Worm (Caenorhabditis elegans) whole organism, L1 larva: Measurements from ENCODE around the gene srbc-79.

ENCODE experiments used
- blmp-1 ChIP-seq: fragments of 150-350 bp; optimal IDR thresholded peaks from 2 replicates; lab custom pipeline; 2014; ENCODE audit warnings: missing biosample characterization, missing genetic modification characterization
- ceh-8 ChIP-seq: fragments of 200-800 bp; sonication (Bioruptor generic); optimal IDR thresholded peaks from 2 replicates; lab custom pipeline; 2018; ENCODE audit warnings: mild to moderate bottlenecking, missing genetic modification characterization, moderate library complexity, missing compliant biosample characterization
- ceh-82 ChIP-seq, 3 experiments: fragments of 150-350 bp in 1 of 3; sonication (generic microtip) in 2 of 3; optimal IDR thresholded peaks; 2 replicates each; lab custom pipeline; 2014 to 2017; ENCODE audit warnings: missing biosample characterization in 3 of 3, missing genetic modification characterization in 3 of 3
- elt-2 ChIP-seq: sonication (generic microtip); optimal IDR thresholded peaks from 2 replicates; lab custom pipeline; 2016; ENCODE audit warnings: missing genetic modification characterization, mild to moderate bottlenecking, inconsistent platforms, missing compliant biosample characterization, missing genetic modification reagents
- grh-1 ChIP-seq: fragments of 200-800 bp; sonication (Bioruptor generic); IDR thresholded peaks from 2 replicates; pipeline ENCODE4 v1.3.6; 2022; ENCODE audit warnings: missing genetic modification reagents, missing genetic modification characterization, missing compliant biosample characterization
- lin-39 ChIP-seq: fragments of 150-350 bp; optimal IDR thresholded peaks from 2 replicates; lab custom pipeline; 2014; ENCODE audit warnings: missing biosample characterization, missing genetic modification reagents, missing genetic modification characterization
- mdl-1 ChIP-seq, 2 experiments: fragments of 150-350 bp; optimal IDR thresholded peaks; 2 replicates each; lab custom pipeline; 2014 to 2017; ENCODE audit warnings: missing biosample characterization in 2 of 2, missing genetic modification characterization in 2 of 2, inconsistent platforms in 1 of 2
- nhr-11 ChIP-seq: fragments of 150-350 bp; optimal IDR thresholded peaks from 2 replicates; lab custom pipeline; 2014; ENCODE audit warnings: missing biosample characterization, missing genetic modification characterization
- nhr-237 ChIP-seq: fragments of 150-350 bp; optimal IDR thresholded peaks from 2 replicates; lab custom pipeline; 2014; ENCODE audit warnings: missing biosample characterization, missing genetic modification characterization
- nhr-47 ChIP-seq: sonication (generic microtip); optimal IDR thresholded peaks from 2 replicates; lab custom pipeline; 2016; ENCODE audit warnings: mild to moderate bottlenecking, missing genetic modification characterization, moderate library complexity, missing compliant biosample characterization
- nhr-76 ChIP-seq: sonication (generic microtip); optimal IDR thresholded peaks from 2 replicates; lab custom pipeline; 2017; ENCODE audit warnings: missing biosample characterization, missing genetic modification characterization
- sptf-1 ChIP-seq: fragments of 150-350 bp; optimal IDR thresholded peaks from 2 replicates; lab custom pipeline; 2014; ENCODE audit warnings: missing biosample characterization, missing genetic modification characterization
- tbx-2 ChIP-seq: sonication (generic microtip); optimal IDR thresholded peaks from 2 replicates; lab custom pipeline; 2016; ENCODE audit warnings: missing genetic modification characterization, missing compliant biosample characterization

- TF ChIP-seq sptf-1 (tag; lab: Kevin White, UChicago) (no peak), elt-2 (no peak), nhr-76 (tag; lab: Kevin White, UChicago) (no peak), tbx-2 (tag; lab: Kevin White, UChicago) (no peak), blmp-1 (no peak), lin-39 (tag; lab: Kevin White, UChicago) (no peak), nhr-237 (no peak), nhr-11 (tag; lab: Kevin White, UChicago) (no peak), mdl-1 (tag; optimal IDR thresholded peaks at IDR 0.05; lab: Kevin White, UChicago) (no peak), ceh-82 (tag; optimal IDR thresholded peaks at IDR 0.05; lab: Kevin White, UChicago) (no peak), ceh-8 (GFP tag; lab: Kevin White, UChicago) (no peak), nhr-47 (no peak), grh-1 (GFP tag; lab: Robert Waterston, UW) (no peak)
Measured at ce11 chrV:20492385-20492784, at the start of gene srbc-79.
